Worm (Caenorhabditis elegans): ENCODE data around the gene srbc-11.

srbc-11 gene

ce11 chrV:7495189-7495588 is at the start of gene srbc-11:
srbc-11 (minus strand) TSS chrV:7495289.
- TF ChIP-seq him-1 (tag; optimal IDR thresholded peaks at IDR 0.05), result no peak
- TF ChIP-seq W03F9.2 (tag; optimal IDR thresholded peaks at IDR 0.05), result no peak
- no peak for TF ChIP-seq dao-5 (tag; optimal IDR thresholded peaks at IDR 0.05)

DNA sequence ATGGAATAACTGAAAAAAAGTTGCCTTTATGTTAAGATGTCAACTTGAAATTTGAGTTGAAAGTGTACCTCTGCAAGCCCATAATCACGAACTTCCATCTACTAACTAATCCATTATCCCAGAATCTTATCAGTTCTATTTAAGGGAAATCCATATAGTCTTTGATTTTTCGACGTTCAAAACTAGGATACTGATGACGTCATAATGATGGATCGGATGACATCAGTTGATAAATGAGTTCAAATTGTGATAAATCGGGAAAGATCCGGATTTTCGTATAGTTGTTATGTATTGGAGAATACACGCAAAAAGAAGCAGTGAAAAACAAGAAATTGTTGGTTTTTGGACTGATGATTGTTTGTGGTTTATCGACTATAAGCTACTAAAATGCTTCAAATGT is 48.6 kb upstream of the srbc-11 start:
- no peak for TF ChIP-seq dao-5 (tag; optimal IDR thresholded peaks at IDR 0.05)
- no peak for TF ChIP-seq him-1 (tag; optimal IDR thresholded peaks at IDR 0.05)
- TF ChIP-seq W03F9.2 (tag; optimal IDR thresholded peaks at IDR 0.05), result no peak

DNA sequence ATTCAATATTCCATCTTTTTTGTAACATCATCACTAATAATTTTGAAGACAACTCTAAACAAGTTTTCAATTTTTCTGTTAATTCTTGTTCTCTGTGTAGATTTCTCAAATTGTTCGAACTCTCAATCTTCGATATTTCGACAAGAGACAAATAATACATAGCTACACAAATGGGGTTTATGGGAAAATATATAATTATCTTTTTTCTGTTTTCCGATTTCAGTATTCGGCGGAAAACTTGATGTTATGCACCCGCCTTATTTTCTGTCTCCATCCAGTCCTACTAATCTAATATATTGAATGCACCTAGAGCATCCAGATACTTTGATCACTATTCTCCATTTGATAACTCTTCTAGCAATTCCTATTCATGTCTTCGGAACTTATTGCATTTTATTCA is 43.9 kb upstream of the srbc-11 start, which contains the start of gene srh-268:
srh-268 (plus strand) TSS at position 301 of the 400 bp plus-strand sequence.
- TF ChIP-seq dao-5 (tag; optimal IDR thresholded peaks at IDR 0.05) (no peak), W03F9.2 (tag; optimal IDR thresholded peaks at IDR 0.05) (no peak), him-1 (tag; optimal IDR thresholded peaks at IDR 0.05) (no peak)

- TF ChIP-seq dao-5 (tag; optimal IDR thresholded peaks at IDR 0.05) (no peak), W03F9.2 (tag; optimal IDR thresholded peaks at IDR 0.05) (no peak), him-1 (tag; optimal IDR thresholded peaks at IDR 0.05) (no peak)
Measured at ce11 chrV:7538018-7538417, 42.9 kb upstream of the srbc-11 start, which contains the start of gene C54F6.12. C54F6.12 (minus strand) TSS chrV:7538118.

- TF ChIP-seq W03F9.2 (tag; optimal IDR thresholded peaks at IDR 0.05) (no peak), dao-5 (tag; optimal IDR thresholded peaks at IDR 0.05) (no peak), him-1 (tag; optimal IDR thresholded peaks at IDR 0.05) (no peak)
Measured at ce11 chrV:7532947-7533346, 37.9 kb upstream of the srbc-11 start, which contains the start of gene C54F6.3. C54F6.3 (plus strand) TSS chrV:7533247.

- TF ChIP-seq W03F9.2 (tag; optimal IDR thresholded peaks at IDR 0.05) (no peak), him-1 (tag; optimal IDR thresholded peaks at IDR 0.05) (no peak), dao-5 (tag; optimal IDR thresholded peaks at IDR 0.05) (no peak)
Measured at ce11 chrV:7529840-7530239, 34.8 kb upstream of the srbc-11 start, which contains the start of gene swt-2. swt-2 (plus strand) TSS chrV:7530140.

- TF ChIP-seq W03F9.2 (tag; optimal IDR thresholded peaks at IDR 0.05) (no peak), him-1 (tag; optimal IDR thresholded peaks at IDR 0.05) (no peak), dao-5 (tag; optimal IDR thresholded peaks at IDR 0.05) (no peak)
Measured at ce11 chrV:7528816-7529215, 33.7 kb upstream of the srbc-11 start, which contains the start of gene C54F6.5. C54F6.5 (plus strand) TSS chrV:7529116.

DNA sequence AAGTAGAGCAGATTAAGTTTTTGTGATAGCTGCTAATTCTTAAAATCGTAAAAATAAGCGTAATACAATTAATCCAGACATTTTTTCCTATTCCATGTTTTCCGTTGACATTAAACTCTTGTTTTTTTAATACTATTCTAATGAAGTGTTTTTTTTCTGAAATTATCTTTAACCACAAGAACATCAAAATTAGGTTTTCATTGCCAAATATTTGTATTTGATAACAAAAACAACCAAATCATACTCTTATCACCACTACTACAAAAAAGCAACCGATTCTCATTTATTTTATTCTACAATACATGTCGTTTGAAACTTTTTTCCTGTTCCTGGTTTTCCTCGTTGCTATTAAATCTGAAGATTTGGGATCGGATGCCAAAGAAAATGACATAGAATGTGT is 32.1 kb upstream of the srbc-11 start, which contains the start of gene C54F6.17:
C54F6.17 (plus strand) TSS at position 301 of the 400 bp plus-strand sequence.
- no peak for TF ChIP-seq him-1 (tag; optimal IDR thresholded peaks at IDR 0.05)
- no peak for TF ChIP-seq dao-5 (tag; optimal IDR thresholded peaks at IDR 0.05)
- TF ChIP-seq W03F9.2 (tag; optimal IDR thresholded peaks at IDR 0.05), result no peak

DNA sequence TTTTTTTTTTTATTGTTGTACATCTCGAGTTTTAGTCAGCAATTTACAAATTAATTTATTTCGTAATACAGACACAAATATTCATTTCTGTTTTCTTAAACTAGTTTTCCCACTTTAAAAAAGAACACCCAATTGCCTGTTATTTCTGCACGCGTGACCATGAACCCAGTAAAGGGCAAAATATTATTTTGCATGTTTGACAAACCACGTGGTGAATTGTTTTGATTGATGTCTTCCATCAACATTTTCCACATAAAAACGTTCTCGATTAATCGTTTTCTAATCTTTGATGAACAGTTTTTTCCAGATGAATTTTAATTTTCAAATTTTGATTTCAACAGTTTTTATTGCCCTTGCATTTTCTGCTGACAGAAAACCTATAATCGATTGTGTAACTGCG is 30.6 kb upstream of the srbc-11 start, which contains the start of gene C54F6.18:
C54F6.18 (plus strand) TSS at position 301 of the 400 bp plus-strand sequence.
- TF ChIP-seq dao-5 (tag; optimal IDR thresholded peaks at IDR 0.05) (no peak), him-1 (tag; optimal IDR thresholded peaks at IDR 0.05) (no peak), W03F9.2 (tag; optimal IDR thresholded peaks at IDR 0.05) (no peak)

- no peak for TF ChIP-seq dao-5 (tag; optimal IDR thresholded peaks at IDR 0.05)
- no peak for TF ChIP-seq W03F9.2 (tag; optimal IDR thresholded peaks at IDR 0.05)
- TF ChIP-seq him-1 (tag; optimal IDR thresholded peaks at IDR 0.05), result no peak
Measured at ce11 chrV:7524447-7524846, 29.4 kb upstream of the srbc-11 start, which contains the start of gene C54F6.20. C54F6.20 (plus strand) TSS chrV:7524747.

DNA sequence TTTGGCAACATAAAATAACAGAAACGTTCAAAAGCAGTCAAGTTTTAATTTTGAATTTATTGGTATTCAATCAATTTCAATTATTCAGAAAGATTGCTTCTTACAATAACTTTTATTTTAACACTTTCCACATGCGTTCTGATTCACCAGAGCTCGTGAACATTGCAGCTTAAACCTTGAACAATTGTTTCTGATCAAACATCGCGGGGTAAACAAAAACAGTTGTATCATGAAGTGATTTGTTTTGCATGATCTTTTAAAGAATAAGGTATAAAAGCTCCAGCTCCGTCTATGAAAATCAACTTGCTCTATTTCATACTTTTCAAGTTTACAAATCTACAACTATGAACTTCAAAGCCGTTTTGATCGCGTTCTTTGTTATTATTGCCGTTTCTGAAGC is 28.3 kb upstream of the srbc-11 start, which contains the start of gene C54F6.6:
C54F6.6 (plus strand) TSS at position 301 of the 400 bp plus-strand sequence.
- TF ChIP-seq dao-5 (tag; optimal IDR thresholded peaks at IDR 0.05) (no peak), him-1 (tag; optimal IDR thresholded peaks at IDR 0.05) (no peak), W03F9.2 (tag; optimal IDR thresholded peaks at IDR 0.05) (no peak)

DNA sequence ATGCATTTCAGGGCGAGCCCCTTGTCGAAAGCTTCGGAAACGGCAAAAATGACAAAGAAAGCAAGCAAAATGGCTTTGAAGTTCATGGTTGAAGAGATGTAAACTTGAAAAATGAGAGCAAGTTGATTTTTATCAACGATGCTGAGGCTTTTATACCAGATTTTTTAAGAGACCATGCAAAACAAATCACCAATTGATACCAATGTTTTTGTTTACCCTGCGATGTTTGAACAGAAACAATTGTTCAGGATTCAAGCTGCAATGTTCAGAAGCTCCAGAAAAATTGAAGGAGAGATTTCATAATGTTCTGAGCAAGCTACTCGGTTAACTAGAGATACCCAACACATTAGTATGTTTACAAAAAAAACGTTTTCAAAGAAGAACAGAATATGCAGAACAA is 27.2 kb upstream of the srbc-11 start, which contains the start of gene C54F6.15:
C54F6.15 (minus strand) TSS at position 101 of the 400 bp plus-strand sequence.
- TF ChIP-seq W03F9.2 (tag; optimal IDR thresholded peaks at IDR 0.05) (no peak), him-1 (tag; optimal IDR thresholded peaks at IDR 0.05) (no peak), dao-5 (tag; optimal IDR thresholded peaks at IDR 0.05) (no peak)

ce11 chrV:7521304-7521703 is 26.2 kb upstream of the srbc-11 start:
- TF ChIP-seq W03F9.2 (tag; optimal IDR thresholded peaks at IDR 0.05), result no peak
- TF ChIP-seq him-1 (tag; optimal IDR thresholded peaks at IDR 0.05), result no peak
- no peak for TF ChIP-seq dao-5 (tag; optimal IDR thresholded peaks at IDR 0.05)

DNA sequence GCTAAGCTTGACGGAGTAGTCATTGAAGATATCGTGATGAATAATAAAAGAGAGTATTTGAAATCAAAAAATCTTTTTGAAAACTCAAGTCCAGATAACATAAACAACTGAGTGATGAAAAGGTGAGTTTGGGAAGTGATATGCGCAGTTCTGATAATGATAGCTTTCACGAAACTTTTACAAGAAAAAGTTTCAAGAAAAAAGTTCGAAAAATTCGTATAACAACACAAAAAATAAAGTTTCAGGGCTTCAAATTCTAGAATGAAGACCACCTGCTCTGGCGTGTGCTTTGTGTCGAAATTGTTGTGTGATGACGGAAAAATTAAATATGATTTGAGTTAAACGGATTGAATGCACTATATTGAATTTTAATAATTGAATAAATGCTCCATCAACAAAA is 25.0 kb upstream of the srbc-11 start, which contains the start of gene srb-19:
srb-19 (minus strand) TSS at position 101 of the 400 bp plus-strand sequence.
- TF ChIP-seq him-1 (tag; optimal IDR thresholded peaks at IDR 0.05) (no peak), W03F9.2 (tag; optimal IDR thresholded peaks at IDR 0.05) (no peak), dao-5 (tag; optimal IDR thresholded peaks at IDR 0.05) (no peak)

DNA sequence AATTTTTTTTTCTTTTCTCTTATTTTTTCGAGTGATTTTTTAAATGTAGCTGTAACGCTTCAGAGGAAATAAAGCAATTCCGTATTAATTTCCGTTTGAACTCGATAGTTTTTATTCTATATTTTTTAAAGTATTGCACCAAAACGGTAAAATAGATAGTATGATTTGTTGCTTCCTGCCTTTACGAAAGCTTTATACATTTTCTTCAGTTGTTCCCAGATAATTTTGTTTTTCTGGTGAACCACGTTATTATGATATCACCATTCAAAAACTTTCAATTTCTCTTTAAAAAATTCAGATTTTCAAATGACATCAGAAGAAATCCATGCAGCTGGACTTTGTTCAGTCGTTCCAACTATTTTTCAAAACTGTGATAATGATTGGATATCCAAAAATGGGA is 19.9 kb upstream of the srbc-11 start, which contains the start of gene srb-18:
srb-18 (plus strand) TSS at position 301 of the 400 bp plus-strand sequence.
- TF ChIP-seq dao-5 (tag; optimal IDR thresholded peaks at IDR 0.05), result no peak
- no peak for TF ChIP-seq W03F9.2 (tag; optimal IDR thresholded peaks at IDR 0.05)
- no peak for TF ChIP-seq him-1 (tag; optimal IDR thresholded peaks at IDR 0.05)
